Worm (Caenorhabditis elegans) whole organism, young adult: ENCODE results near the gene abu-14.
A peak's percentile ranks its signal among the peaks of the same experiment; 100 is the strongest.

Experiments
- B0035.1 ChIP-seq: sonication (generic microtip); optimal IDR thresholded peaks from 2 replicates; lab custom pipeline; 2016; ENCODE audit warnings: missing genetic modification characterization, mild to moderate bottlenecking, missing compliant biosample characterization, missing genotype, missing genetic modification reagents
- B0336.3 ChIP-seq: fragments of 200-800 bp; sonication (Bioruptor generic); IDR thresholded peaks from 2 replicates; pipeline ENCODE4 v1.3.6; 2022; ENCODE audit warnings: missing genetic modification characterization, missing compliant biosample characterization
- F33H1.4 ChIP-seq: fragments of 200-800 bp; sonication (Bioruptor generic); IDR thresholded peaks from 2 replicates; pipeline ENCODE4 v1.3.6; 2022; ENCODE audit warnings: missing genetic modification reagents, missing genetic modification characterization, missing compliant biosample characterization
- F39B2.1 ChIP-seq: fragments of 200-800 bp; sonication (Bioruptor generic); IDR thresholded peaks from 2 replicates; pipeline ENCODE4 v1.3.6; 2022; ENCODE audit warnings: missing genetic modification reagents, missing genetic modification characterization, missing compliant biosample characterization
- F49E8.2 ChIP-seq: sonication (generic microtip); optimal IDR thresholded peaks from 3 replicates; lab custom pipeline; 2017; ENCODE audit warnings: missing genetic modification characterization, mild to moderate bottlenecking, missing compliant biosample characterization, antibody characterized with exemption, moderate library complexity; ENCODE audit not compliant: insufficient read depth
- F57C9.4 ChIP-seq: sonication (generic microtip); optimal IDR thresholded peaks from 2 replicates; lab custom pipeline; 2017; ENCODE audit warnings: mild to moderate bottlenecking, missing genetic modification characterization, missing compliant biosample characterization
- Y95B8A.8 ChIP-seq: fragments of 200-800 bp; sonication (Bioruptor generic); IDR thresholded peaks from 2 replicates; pipeline ENCODE4 v1.3.6; 2022; ENCODE audit warnings: missing genetic modification reagents, missing genetic modification characterization, missing compliant biosample characterization
- ZK185.1 ChIP-seq: sonication (generic microtip); optimal IDR thresholded peaks from 2 replicates; lab custom pipeline; 2016; ENCODE audit warnings: mild to moderate bottlenecking, missing genetic modification characterization, missing compliant biosample characterization; ENCODE audit not compliant: poor library complexity, severe bottlenecking
- aptf-2 ChIP-seq: fragments of 200-800 bp; sonication (Bioruptor generic); conservative IDR thresholded peaks from 2 replicates; pipeline ENCODE4 v1.3.6; 2022; ENCODE audit warnings: missing genetic modification reagents, missing genetic modification characterization, missing compliant biosample characterization
- aptf-3 ChIP-seq: fragments of 200-800 bp; sonication (Bioruptor generic); IDR thresholded peaks from 2 replicates; pipeline ENCODE4 v1.3.6; 2022; ENCODE audit warnings: missing genetic modification characterization, missing compliant biosample characterization
- attf-5 ChIP-seq: fragments of 200-800 bp; sonication (Bioruptor generic); optimal IDR thresholded peaks from 2 replicates; lab custom pipeline; 2018; ENCODE audit warnings: mild to moderate bottlenecking, missing genetic modification characterization, missing compliant biosample characterization
- attf-6 ChIP-seq: fragments of 200-800 bp; sonication (Bioruptor generic); IDR thresholded peaks from 2 replicates; pipeline ENCODE4 v1.3.6; 2022; ENCODE audit warnings: missing genetic modification reagents, missing genetic modification characterization, missing compliant biosample characterization
- ccch-3 ChIP-seq: fragments of 200-800 bp; sonication (Bioruptor generic); optimal IDR thresholded peaks from 2 replicates; lab custom pipeline; 2018; ENCODE audit warnings: mild to moderate bottlenecking, missing genetic modification characterization, missing compliant biosample characterization
- cebp-2 ChIP-seq: fragments of 200-800 bp; sonication (Bioruptor generic); IDR thresholded peaks from 2 replicates; pipeline ENCODE4 v1.3.6; 2022; ENCODE audit warnings: missing genetic modification characterization, missing compliant biosample characterization
- ceh-100 ChIP-seq: fragments of 200-800 bp; sonication (Bioruptor generic); IDR thresholded peaks from 2 replicates; pipeline ENCODE4 v1.3.6; 2022; ENCODE audit warnings: missing genetic modification reagents, missing genetic modification characterization, missing compliant biosample characterization
- ceh-27 ChIP-seq: fragments of 200-800 bp; sonication (Bioruptor generic); optimal IDR thresholded peaks from 2 replicates; lab custom pipeline; 2018; ENCODE audit warnings: mild to moderate bottlenecking, missing genetic modification characterization, moderate library complexity, missing compliant biosample characterization
- efl-1 ChIP-seq: fragments of 150-350 bp; optimal IDR thresholded peaks from 2 replicates; lab custom pipeline; 2014; ENCODE audit warnings: missing biosample characterization, missing genetic modification reagents, missing genetic modification characterization
- egrh-3 ChIP-seq: fragments of 200-800 bp; sonication (Bioruptor generic); IDR thresholded peaks from 2 replicates; pipeline ENCODE4 v1.3.6; 2022; ENCODE audit warnings: missing genetic modification reagents, missing genetic modification characterization, missing compliant biosample characterization
- ekl-4 ChIP-seq: fragments of 200-800 bp; sonication (Bioruptor generic); IDR thresholded peaks from 2 replicates; pipeline ENCODE4 v1.3.6; 2022; ENCODE audit warnings: missing genetic modification reagents, missing genetic modification characterization, missing compliant biosample characterization
- ets-4 ChIP-seq: fragments of 200-800 bp; sonication (Bioruptor generic); optimal IDR thresholded peaks from 2 replicates; lab custom pipeline; 2018; ENCODE audit warnings: mild to moderate bottlenecking, missing genetic modification characterization, missing compliant biosample characterization
- him-1 ChIP-seq: sonication (generic microtip); optimal IDR thresholded peaks from 2 replicates; lab custom pipeline; 2016; ENCODE audit warnings: missing genotype, missing genetic modification reagents, missing genetic modification characterization, missing compliant biosample characterization
- let-526 ChIP-seq: fragments of 200-800 bp; sonication (Bioruptor generic); IDR thresholded peaks from 2 replicates; pipeline ENCODE4 v1.3.6; 2022; ENCODE audit warnings: missing genetic modification reagents, missing genetic modification characterization, missing compliant biosample characterization
- lin-26 ChIP-seq: fragments of 200-800 bp; sonication (Bioruptor generic); IDR thresholded peaks from 2 replicates; pipeline ENCODE4 v1.3.6; 2022; ENCODE audit warnings: missing genetic modification reagents, missing genetic modification characterization, missing compliant biosample characterization
- lsy-27 ChIP-seq: sonication (generic microtip); optimal IDR thresholded peaks from 2 replicates; lab custom pipeline; 2017; ENCODE audit warnings: missing genetic modification characterization, mild to moderate bottlenecking, missing compliant biosample characterization, antibody characterized with exemption, missing genotype, borderline replicate concordance; ENCODE audit not compliant: insufficient read depth
- madf-8 ChIP-seq: fragments of 200-800 bp; sonication (Bioruptor generic); conservative IDR thresholded peaks from 2 replicates; pipeline ENCODE4 v1.3.6; 2022; ENCODE audit warnings: missing genetic modification reagents, missing genetic modification characterization, missing compliant biosample characterization
- nfya-2 ChIP-seq: fragments of 200-800 bp; sonication (Bioruptor generic); IDR thresholded peaks from 2 replicates; pipeline ENCODE4 v1.3.6; 2022; ENCODE audit warnings: missing genetic modification reagents, missing genetic modification characterization, missing compliant biosample characterization
- nfyb-1 ChIP-seq: fragments of 200-800 bp; sonication (Bioruptor generic); IDR thresholded peaks from 2 replicates; pipeline ENCODE4 v1.3.6; 2022; ENCODE audit warnings: missing genetic modification reagents, missing genetic modification characterization, missing compliant biosample characterization
- nhr-27 ChIP-seq: fragments of 200-800 bp; sonication (Bioruptor generic); optimal IDR thresholded peaks from 2 replicates; lab custom pipeline; 2018; ENCODE audit warnings: mild to moderate bottlenecking, missing genetic modification characterization, moderate library complexity, missing compliant biosample characterization
- nhr-80 ChIP-seq: sonication (generic microtip); optimal IDR thresholded peaks from 2 replicates; lab custom pipeline; 2016; ENCODE audit warnings: missing genetic modification characterization, missing compliant biosample characterization
- pbrm-1 ChIP-seq: fragments of 200-800 bp; sonication (Bioruptor generic); IDR thresholded peaks from 2 replicates; pipeline ENCODE4 v1.3.6; 2022; ENCODE audit warnings: missing genetic modification reagents, missing genetic modification characterization, missing compliant biosample characterization
- pha-4 ChIP-seq: fragments of 150-350 bp; sonication (generic microtip); optimal IDR thresholded peaks from 2 replicates; lab custom pipeline; 2014; ENCODE audit warnings: missing biosample characterization, missing genetic modification reagents, missing genetic modification characterization
- rcor-1 ChIP-seq: fragments of 200-800 bp; sonication (Bioruptor generic); IDR thresholded peaks from 2 replicates; pipeline ENCODE4 v1.3.6; 2022; ENCODE audit warnings: missing genetic modification reagents, missing genetic modification characterization, missing compliant biosample characterization
- repo-1 ChIP-seq: sonication (generic microtip); optimal IDR thresholded peaks from 2 replicates; lab custom pipeline; 2017; ENCODE audit warnings: mild to moderate bottlenecking, missing genetic modification characterization, missing compliant biosample characterization
- snpc-4 ChIP-seq, 5 experiments: fragments of 150-350 bp in 1 of 5; sonication (generic microtip) in 4 of 5; optimal IDR thresholded peaks; 2 replicates each; lab custom pipeline; 2014 to 2018; ENCODE audit warnings: missing genetic modification characterization in 5 of 5, missing biosample characterization in 3 of 5, antibody characterized with exemption in 2 of 5, mild to moderate bottlenecking in 2 of 5, missing compliant biosample characterization in 2 of 5, missing genotype in 2 of 5, moderate library complexity in 2 of 5, missing genetic modification reagents in 1 of 5
- sptf-2 ChIP-seq: fragments of 200-800 bp; sonication (Bioruptor generic); optimal IDR thresholded peaks from 2 replicates; lab custom pipeline; 2018; ENCODE audit warnings: mild to moderate bottlenecking, missing genetic modification characterization, missing compliant biosample characterization
- tbp1 ChIP-seq: fragments of 200-800 bp; sonication (Bioruptor generic); optimal IDR thresholded peaks from 2 replicates; lab custom pipeline; 2018; ENCODE audit warnings: mild to moderate bottlenecking, missing genetic modification characterization, missing compliant biosample characterization
- tlf-1 ChIP-seq: fragments of 200-800 bp; sonication (Bioruptor generic); optimal IDR thresholded peaks from 2 replicates; lab custom pipeline; 2018; ENCODE audit warnings: mild to moderate bottlenecking, missing genetic modification characterization, missing compliant biosample characterization
- unc-62 ChIP-seq: fragments of 150-350 bp; optimal IDR thresholded peaks from 2 replicates; lab custom pipeline; 2014; ENCODE audit warnings: missing biosample characterization, missing genetic modification reagents, missing genetic modification characterization
- xnd-1 ChIP-seq: sonication (generic microtip); optimal IDR thresholded peaks from 2 replicates; lab custom pipeline; 2016; ENCODE audit warnings: missing genotype, missing genetic modification reagents, missing genetic modification characterization, missing compliant biosample characterization
- zfh-2 ChIP-seq: fragments of 200-800 bp; sonication (Bioruptor generic); conservative IDR thresholded peaks from 2 replicates; pipeline ENCODE4 v1.3.6; 2022; ENCODE audit warnings: missing genetic modification reagents, missing genetic modification characterization, missing compliant biosample characterization
- ztf-25 ChIP-seq: fragments of 200-800 bp; sonication (Bioruptor generic); IDR thresholded peaks from 2 replicates; pipeline ENCODE4 v1.3.6; 2022; ENCODE audit warnings: missing genetic modification reagents, missing genetic modification characterization, missing compliant biosample characterization
- ztf-3 ChIP-seq: fragments of 200-800 bp; sonication (Bioruptor generic); optimal IDR thresholded peaks from 2 replicates; lab custom pipeline; 2018; ENCODE audit warnings: mild to moderate bottlenecking, missing genetic modification characterization, missing compliant biosample characterization
- ztf-6 ChIP-seq: fragments of 200-800 bp; sonication (Bioruptor generic); IDR thresholded peaks from 2 replicates; pipeline ENCODE4 v1.3.6; 2022; ENCODE audit warnings: missing genetic modification reagents, missing genetic modification characterization, missing compliant biosample characterization

Gene abu-14

DNA sequence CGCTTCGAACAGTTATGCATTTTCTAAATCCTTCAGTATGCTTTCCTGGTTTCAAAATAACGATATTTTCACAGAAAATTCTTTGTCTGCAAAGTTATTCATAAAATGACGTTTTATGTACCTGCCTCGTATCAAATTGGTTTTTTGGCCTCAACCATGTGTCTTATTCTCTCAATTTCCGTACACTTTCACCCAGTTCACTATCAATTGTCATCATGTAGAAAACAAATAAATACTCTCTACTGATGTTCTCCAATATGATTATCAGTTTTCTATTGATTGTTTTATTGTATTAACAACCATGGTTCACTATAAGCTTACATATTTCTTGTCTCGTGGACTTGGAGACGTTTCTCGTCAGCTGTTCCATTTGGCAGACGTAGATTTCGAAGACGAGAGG is 4.2 kb upstream of the abu-14 start, which contains the start of gene gst-13:
Gene gst-13 (plus strand): TSS at position 218 of the 400 bp plus-strand sequence.
- TF ChIP-seq nhr-80 (tag; lab: Kevin White, UChicago) = peak; percentile 84
- TF ChIP-seq egrh-3 (GFP tag; lab: Robert Waterston, UW) = no peak
- TF ChIP-seq, all 124 proteins: peak for 1

DNA sequence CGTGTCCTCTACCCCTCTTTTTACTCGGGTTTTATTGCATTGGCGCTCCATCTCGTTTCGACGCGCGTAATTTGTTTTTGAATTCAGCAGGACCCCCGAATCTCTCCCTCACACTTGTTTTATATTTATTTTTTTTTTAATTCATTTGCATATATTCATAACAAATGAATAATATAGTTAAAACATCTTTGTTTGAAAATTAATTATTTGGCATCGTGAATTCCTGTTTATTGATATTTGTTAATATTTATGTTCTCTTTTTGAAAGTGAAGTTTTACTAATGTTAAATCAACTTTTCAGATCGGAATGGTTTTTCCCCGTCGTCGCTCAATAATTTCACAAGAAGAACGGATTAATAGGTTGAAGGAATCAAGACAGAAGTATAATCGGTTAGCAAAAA is 4.0 kb downstream of the abu-14 start, which contains the start of gene ZK1067.3:
Gene ZK1067.3 (plus strand): TSS at position 301 of the 400 bp plus-strand sequence.
- TF ChIP-seq lsy-27 (no peak), ceh-100 (GFP tag; lab: Robert Waterston, UW) (no peak), aptf-2 (no peak), ztf-25 (GFP tag; lab: Robert Waterston, UW) (no peak), him-1 (no peak), rcor-1 (GFP tag; lab: Robert Waterston, UW) (no peak)

DNA sequence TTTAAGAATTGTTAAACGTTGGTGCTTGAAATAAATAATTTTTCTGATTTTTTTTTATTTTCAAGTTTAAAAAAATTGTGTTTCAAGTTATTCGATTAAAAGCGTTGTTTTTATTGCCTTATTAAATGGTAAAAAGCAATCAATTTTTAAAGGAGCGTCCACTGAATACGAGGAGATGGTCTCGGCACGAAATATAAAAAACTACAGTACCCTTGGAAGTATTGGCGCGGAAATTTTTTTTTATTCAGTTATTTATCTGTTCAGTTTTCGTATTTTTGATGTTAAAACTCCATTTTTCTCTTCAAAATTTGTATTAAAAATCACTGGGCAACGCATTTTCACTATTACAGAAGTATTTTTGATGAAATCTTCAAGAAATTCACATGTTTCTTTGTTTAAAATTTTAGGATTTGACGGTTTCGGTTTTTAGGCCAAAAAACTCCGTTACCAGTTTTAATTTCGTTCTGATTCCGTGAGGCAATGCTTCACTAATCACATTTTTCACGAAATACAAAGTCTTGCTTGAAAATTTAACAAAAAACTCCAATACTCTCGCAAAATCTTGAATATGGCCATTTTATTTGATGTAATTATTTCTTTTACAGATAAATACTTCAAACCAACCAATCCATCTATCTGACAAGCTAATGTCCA is 13.8 kb downstream of the abu-14 start, which contains the start of gene znfx-1:
Gene znfx-1 (plus strand): TSS at position 604 of the 654 bp plus-strand sequence.
- TF ChIP-seq F39B2.1 (GFP tag; lab: Robert Waterston, UW) = no peak
- TF ChIP-seq cebp-2 (GFP tag; lab: Robert Waterston, UW) = no peak
- TF ChIP-seq him-1 = no peak
- no peak for TF ChIP-seq ztf-25 (GFP tag; lab: Robert Waterston, UW)
- TF ChIP-seq madf-8 (GFP tag; lab: Robert Waterston, UW) = peak; percentile 86
- TF ChIP-seq ets-4 (GFP tag; lab: Kevin White, UChicago) = no peak
- no peak for TF ChIP-seq tlf-1
- peak; percentile 90 for TF ChIP-seq xnd-1 (tag; lab: Kevin White, UChicago)
- no peak for TF ChIP-seq ccch-3 (GFP tag; lab: Kevin White, UChicago)
- TF ChIP-seq attf-6 (GFP tag; lab: Robert Waterston, UW) = no peak
- no peak for TF ChIP-seq ekl-4 (GFP tag; lab: Robert Waterston, UW)
- peak; percentile 75 for TF ChIP-seq F49E8.2
- TF ChIP-seq let-526 (GFP tag; lab: Robert Waterston, UW) = no peak
- no peak for TF ChIP-seq zfh-2 (GFP tag; lab: Robert Waterston, UW)
- peak; percentile 13 for TF ChIP-seq snpc-4 (GFP tag; optimal IDR thresholded peaks at IDR 0.05; lab: Kevin White, UChicago)
- peak in 3 of 4 experiments; percentile 16 to 27 (median 18) for TF ChIP-seq snpc-4 (tag; optimal IDR thresholded peaks at IDR 0.05; lab: Kevin White, UChicago)
- TF ChIP-seq tbp1 (GFP tag; lab: Kevin White, UChicago) = peak; percentile 50
- TF ChIP-seq ZK185.1 = no peak
- no peak for TF ChIP-seq nfya-2 (GFP tag; lab: Robert Waterston, UW)
- TF ChIP-seq nhr-27 = no peak
- TF ChIP-seq F33H1.4 (GFP tag; lab: Robert Waterston, UW) = peak; percentile 96
- no peak for TF ChIP-seq nfyb-1
- no peak for TF ChIP-seq ceh-27 (GFP tag; lab: Kevin White, UChicago)
- TF ChIP-seq sptf-2 = no peak
- TF ChIP-seq attf-5 (GFP tag; lab: Kevin White, UChicago) = no peak
- no peak for TF ChIP-seq ztf-3 (GFP tag; lab: Kevin White, UChicago)
- no peak for TF ChIP-seq lsy-27
- no peak for TF ChIP-seq Y95B8A.8 (GFP tag; lab: Robert Waterston, UW)
- TF ChIP-seq repo-1 (tag; lab: Kevin White, UChicago) = no peak
- no peak for TF ChIP-seq B0035.1 (tag; lab: Kevin White, UChicago)
- no peak for TF ChIP-seq pha-4 (tag; lab: Kevin White, UChicago)
- no peak for TF ChIP-seq ztf-6 (GFP tag; lab: Robert Waterston, UW)
- no peak for TF ChIP-seq unc-62 (GFP tag; lab: Kevin White, UChicago)
- no peak for TF ChIP-seq F57C9.4 (tag; lab: Kevin White, UChicago)
- no peak for TF ChIP-seq aptf-3
- TF ChIP-seq pbrm-1 (GFP tag; lab: Robert Waterston, UW) = no peak
- no peak for TF ChIP-seq B0336.3
- no peak for TF ChIP-seq lin-26 (GFP tag; lab: Robert Waterston, UW)
- peak; percentile 93 for TF ChIP-seq efl-1
